Worm (Caenorhabditis elegans) whole organism, L1 larva: ENCODE data around the gene slc-17.7.

Experiments used
- ama-1 ChIP-seq: fragments of 150-350 bp; optimal IDR thresholded peaks from 2 replicates; lab custom pipeline; 2014
- lin-14 ChIP-seq: fragments of 200-800 bp; sonication (Bioruptor generic); optimal IDR thresholded peaks from 2 replicates; lab custom pipeline; 2018; ENCODE audit warnings: mild to moderate bottlenecking, missing genetic modification characterization, moderate library complexity, missing compliant biosample characterization

DNA sequence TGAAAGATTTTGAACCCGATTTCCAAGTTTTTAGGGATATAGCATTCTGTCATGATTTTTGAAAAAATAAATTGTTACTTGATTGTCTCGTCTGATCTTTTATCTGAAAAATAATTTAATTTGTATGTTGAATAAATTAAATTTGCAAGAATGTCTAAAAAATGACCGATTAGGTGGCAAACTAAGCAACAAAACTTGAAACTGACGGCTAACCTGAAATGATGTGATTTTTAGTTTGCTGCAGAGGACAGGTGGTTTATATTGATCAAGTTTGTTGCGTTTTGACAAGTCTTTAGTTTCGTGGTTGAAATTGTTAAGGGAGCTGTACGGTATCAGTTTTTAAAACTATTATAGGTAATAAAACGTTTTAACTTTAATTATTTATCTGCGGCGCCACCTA is 8.8 kb downstream of the slc-17.7 start, which contains the start of gene F07C3.16:
- no peak for TF ChIP-seq ama-1 (lab: Kevin White, UChicago)
- no peak for TF ChIP-seq lin-14
